Fruit fly (Drosophila melanogaster): Measurements from ENCODE around the gene CG14671.
A peak's percentile ranks its signal among the peaks of the same experiment; 100 is the strongest.

Gene CG14671

DNA sequence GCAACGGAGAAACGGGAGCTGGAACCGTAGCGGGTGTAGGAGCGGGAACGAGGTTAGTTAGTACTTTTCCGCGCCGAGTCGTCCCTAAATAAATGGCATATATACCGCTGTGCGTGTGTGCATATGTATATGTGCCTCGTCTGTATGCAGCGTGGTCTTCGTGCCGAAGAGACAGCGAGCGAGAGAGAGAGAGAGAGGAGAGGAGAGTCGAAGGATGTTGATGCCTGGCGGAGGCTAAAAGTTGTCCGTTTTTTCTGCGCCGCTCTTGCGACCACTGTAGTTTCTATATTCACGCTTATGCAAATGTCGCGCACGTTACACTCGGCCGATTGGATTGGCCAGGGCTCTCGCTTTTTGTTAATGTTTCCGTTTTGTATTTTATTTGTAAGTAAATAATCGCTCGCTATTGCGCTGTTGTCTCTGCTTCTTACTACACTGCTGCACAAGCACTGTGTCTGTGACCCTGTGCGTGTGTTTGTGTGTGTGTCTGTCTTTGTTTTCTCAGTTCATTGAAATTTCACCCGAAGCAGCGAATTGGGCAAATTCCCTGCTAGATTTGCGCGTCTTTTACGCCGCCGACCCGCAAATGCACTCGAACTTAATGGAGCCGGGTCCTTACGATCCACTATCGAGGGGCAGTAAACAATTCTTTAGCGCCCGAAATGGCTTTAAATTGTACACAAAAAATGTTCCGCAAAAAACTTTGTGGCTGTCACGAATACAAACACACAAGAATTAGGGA is 47.9 kb upstream of the CG14671 start, which contains the start of gene Rga (continued):
- TF ChIP-seq CG9139 (GFP tag; optimal IDR thresholded peaks at IDR 0.05) (peak; percentile 54), Eip75B (GFP tag; optimal IDR thresholded peaks at IDR 0.05) (no peak), Sox15 (GFP tag; optimal IDR thresholded peaks at IDR 0.05) (no peak), ss (GFP tag; optimal IDR thresholded peaks at IDR 0.05) (peak; percentile 33 to 38), topi (GFP tag; optimal IDR thresholded peaks at IDR 0.05) (no peak)

DNA sequence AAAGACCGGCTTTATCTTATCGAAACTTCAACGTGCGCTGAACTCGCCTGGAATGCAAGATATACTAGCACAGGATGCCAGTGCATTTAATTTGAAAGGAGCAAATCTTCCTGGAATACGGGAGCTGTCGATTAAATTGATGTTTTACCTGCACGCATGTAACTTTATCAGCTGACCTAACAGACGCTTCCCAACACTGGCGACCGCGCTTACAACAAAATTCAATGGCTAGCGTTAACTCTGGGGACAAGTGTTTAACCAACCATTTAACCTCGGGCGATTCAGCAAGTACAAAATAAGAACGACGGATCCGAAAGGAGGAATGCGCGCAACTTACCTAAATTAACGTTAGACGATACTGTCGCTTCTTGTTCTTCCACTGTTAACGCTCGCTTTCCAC is 47.1 kb upstream of the CG14671 start:
- TF ChIP-seq topi (GFP tag; optimal IDR thresholded peaks at IDR 0.05) (peak; percentile 6), Sox102F (GFP tag; optimal IDR thresholded peaks at IDR 0.05) (no peak)

DNA sequence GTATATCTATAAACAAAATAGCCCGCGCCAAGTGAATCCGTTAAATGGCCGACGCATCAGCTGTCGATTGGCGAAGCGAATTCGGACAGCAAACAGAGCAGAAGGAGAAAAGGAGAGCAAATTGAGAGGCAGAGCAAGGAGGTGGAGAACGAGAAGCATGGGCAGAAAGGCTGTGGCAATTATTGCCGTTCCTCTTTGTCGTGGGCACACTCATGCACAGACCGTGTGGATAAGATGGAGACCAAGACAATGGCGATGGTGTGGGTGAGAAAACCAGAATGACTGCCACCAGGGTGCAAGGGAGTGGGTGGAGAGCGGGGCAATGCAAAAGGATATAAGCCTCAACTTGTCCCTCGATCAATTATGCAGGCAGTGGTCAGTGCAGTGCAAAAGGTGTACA is 46.6 kb upstream of the CG14671 start:
- TF ChIP-seq CG1621 (tag; optimal IDR thresholded peaks at IDR 0.05) (no peak), CG6163 (GFP tag; IDR thresholded peaks at IDR 0.05) (peak; percentile 75), Eip75B (GFP tag; optimal IDR thresholded peaks at IDR 0.05) (peak; percentile 35), svp (GFP tag) (no peak), CG8319 (GFP tag; optimal IDR thresholded peaks at IDR 0.05) (no peak), Sox14 (GFP tag; optimal IDR thresholded peaks at IDR 0.05) (peak; percentile 14), topi (GFP tag; optimal IDR thresholded peaks at IDR 0.05) (no peak), CG11294 (GFP tag; IDR thresholded peaks at IDR 0.05) (no peak), Eip78C (GFP tag) (peak; percentile 65)

DNA sequence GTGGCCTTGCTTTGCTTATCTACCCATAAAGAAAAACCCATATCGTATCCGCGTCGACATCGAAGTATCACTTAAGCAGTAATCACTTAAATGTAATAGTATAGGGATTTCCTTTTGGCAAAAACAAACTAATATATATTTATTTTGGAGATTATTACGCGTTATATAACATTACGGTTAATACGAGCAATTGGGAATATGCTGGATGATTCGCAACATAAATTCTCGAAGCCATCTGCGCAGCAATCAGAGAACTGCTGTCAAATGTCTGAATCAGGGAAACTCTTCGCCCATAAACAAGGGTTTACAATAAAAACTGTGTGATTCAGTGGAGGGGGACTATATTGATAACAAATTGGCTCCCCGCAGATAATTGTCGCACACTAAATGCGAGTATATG is 46.0 kb upstream of the CG14671 start:
- peak; percentile 11 for TF ChIP-seq vri (GFP tag; optimal IDR thresholded peaks at IDR 0.05)
- TF ChIP-seq Sox14 (GFP tag; optimal IDR thresholded peaks at IDR 0.05): no peak

DNA sequence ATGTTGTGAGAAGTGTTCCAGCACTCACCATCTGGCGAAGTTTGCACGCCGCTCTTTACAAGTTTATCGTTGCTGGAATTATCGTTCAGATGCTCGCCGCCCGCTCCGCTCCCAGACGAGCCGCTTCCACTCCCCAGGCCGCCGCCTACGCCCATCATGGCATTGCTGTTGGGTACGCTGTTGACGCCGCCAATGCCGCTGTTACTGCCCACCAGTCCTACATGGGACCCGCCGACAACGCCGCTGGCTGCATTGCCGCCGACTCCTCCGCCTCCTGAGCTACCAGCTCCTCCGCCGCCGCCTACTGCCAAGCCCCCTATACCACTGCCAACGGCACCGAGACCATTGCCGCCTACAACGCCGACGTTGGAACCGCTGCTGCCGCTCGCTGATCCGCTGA is 43.8 kb upstream of the CG14671 start:
- no peak for TF ChIP-seq net (GFP tag; optimal IDR thresholded peaks at IDR 0.05)
- TF ChIP-seq Sox102F (GFP tag; optimal IDR thresholded peaks at IDR 0.05): no peak
- TF ChIP-seq Ets96B (tag; optimal IDR thresholded peaks at IDR 0.05): no peak
- TF ChIP-seq Met (GFP tag; optimal IDR thresholded peaks at IDR 0.05): no peak
- TF ChIP-seq dac (GFP tag; optimal IDR thresholded peaks at IDR 0.05): no peak
- TF ChIP-seq CG6808 (GFP tag; optimal IDR thresholded peaks at IDR 0.05): no peak
- TF ChIP-seq Hr4 (GFP tag; optimal IDR thresholded peaks at IDR 0.05): no peak
- TF ChIP-seq Smox (GFP tag; optimal IDR thresholded peaks at IDR 0.05): no peak
- TF ChIP-seq Hr38 (GFP tag; optimal IDR thresholded peaks at IDR 0.05): no peak
- no peak for TF ChIP-seq achi (GFP tag; optimal IDR thresholded peaks at IDR 0.05)
- no peak for TF ChIP-seq Eip93F (GFP tag; optimal IDR thresholded peaks at IDR 0.05)
- TF ChIP-seq OdsH (GFP tag; optimal IDR thresholded peaks at IDR 0.05): no peak
- no peak for TF ChIP-seq CG8319 (GFP tag; optimal IDR thresholded peaks at IDR 0.05)
- no peak for TF ChIP-seq Sox15 (GFP tag; optimal IDR thresholded peaks at IDR 0.05)
- no peak for TF ChIP-seq dsx (GFP tag; optimal IDR thresholded peaks at IDR 0.05; ENCODE audit: poor library complexity, severe bottlenecking)
- no peak for TF ChIP-seq CG11762 (GFP tag; optimal IDR thresholded peaks at IDR 0.05; ENCODE audit: insufficient read depth)

DNA sequence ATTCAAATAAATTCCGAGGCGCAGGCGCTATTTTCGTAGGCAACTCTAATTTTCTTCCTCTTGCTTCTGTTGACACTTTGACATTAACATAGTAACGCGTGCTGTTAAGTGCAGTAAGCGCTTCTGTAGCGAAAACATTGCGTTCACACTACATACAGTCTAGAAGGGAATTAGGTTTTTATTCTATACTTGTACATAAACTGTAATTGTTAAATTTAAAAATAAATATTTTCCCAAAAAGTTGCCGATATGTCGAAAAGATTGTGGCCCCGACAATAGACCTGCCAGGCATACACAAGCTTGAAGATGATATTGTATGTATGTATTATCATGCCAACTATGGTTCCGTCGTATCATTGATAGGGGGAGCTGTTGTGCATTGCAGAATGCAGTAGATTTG is 41.9 kb upstream of the CG14671 start, which contains the start of gene asl:
Gene asl, minus strand, starts transcription at position 67 of the 400 bp plus-strand sequence.
- TF ChIP-seq CG8319 (GFP tag; optimal IDR thresholded peaks at IDR 0.05): no peak
- no peak for TF ChIP-seq svp (GFP tag)
- peak; percentile 86 for TF ChIP-seq fkh (GFP tag; optimal IDR thresholded peaks at IDR 0.05)
- TF ChIP-seq Sox102F (GFP tag; optimal IDR thresholded peaks at IDR 0.05): no peak
- no peak for TF ChIP-seq fd85E (GFP tag; optimal IDR thresholded peaks at IDR 0.05)
- peak; percentile 47 for TF ChIP-seq cyc (GFP tag; optimal IDR thresholded peaks at IDR 0.05)
- peak; percentile 60 for TF ChIP-seq Eip75B (GFP tag; optimal IDR thresholded peaks at IDR 0.05)
- peak; percentile 23 for TF ChIP-seq Ets96B (tag; optimal IDR thresholded peaks at IDR 0.05)
- no peak for TF ChIP-seq Hr38 (GFP tag; optimal IDR thresholded peaks at IDR 0.05)
- peak; percentile 90 for TF ChIP-seq Eip78C (GFP tag)
- TF ChIP-seq CG10631 (GFP tag; optimal IDR thresholded peaks at IDR 0.05): no peak
- TF ChIP-seq CG16779 (tag; optimal IDR thresholded peaks at IDR 0.05): no peak
- TF ChIP-seq Eip93F (GFP tag; optimal IDR thresholded peaks at IDR 0.05): peak; percentile 70
- peak; percentile 26 for TF ChIP-seq dac (GFP tag; optimal IDR thresholded peaks at IDR 0.05)
- peak; percentile 60 for TF ChIP-seq Hr4 (GFP tag; optimal IDR thresholded peaks at IDR 0.05)
- peak; percentile 44 for TF ChIP-seq CG15336 (GFP tag; IDR thresholded peaks at IDR 0.05)
- no peak for TF ChIP-seq CG4318 (GFP tag; optimal IDR thresholded peaks at IDR 0.05)
- no peak for TF ChIP-seq Smox (GFP tag; optimal IDR thresholded peaks at IDR 0.05)
- peak; percentile 67 for TF ChIP-seq CG31627 (GFP tag; optimal IDR thresholded peaks at IDR 0.05)
- TF ChIP-seq Sox15 (GFP tag; optimal IDR thresholded peaks at IDR 0.05): peak; percentile 8
- no peak for TF ChIP-seq OdsH (GFP tag; optimal IDR thresholded peaks at IDR 0.05)
- TF ChIP-seq CG11762 (GFP tag; optimal IDR thresholded peaks at IDR 0.05; ENCODE audit: insufficient read depth): no peak
- no peak for TF ChIP-seq CG8119 (GFP tag; IDR thresholded peaks at IDR 0.05)
- no peak for TF ChIP-seq ss (GFP tag; optimal IDR thresholded peaks at IDR 0.05)
- no peak for TF ChIP-seq pdm3 (GFP tag; optimal IDR thresholded peaks at IDR 0.05)
- TF ChIP-seq vri (GFP tag; optimal IDR thresholded peaks at IDR 0.05): peak; percentile 41
- TF ChIP-seq esn (GFP tag; optimal IDR thresholded peaks at IDR 0.05): peak; percentile 68
